Worm (Caenorhabditis elegans) whole organism, young adult: ENCODE results near the gene T23E1.3.

Experiments used
- B0035.1 ChIP-seq: sonication (generic microtip); optimal IDR thresholded peaks from 2 replicates; lab custom pipeline; 2016; ENCODE audit warnings: missing genetic modification characterization, mild to moderate bottlenecking, missing compliant biosample characterization, missing genotype, missing genetic modification reagents
- C17E4.6 ChIP-seq: fragments of 200-800 bp; sonication (Bioruptor generic); IDR thresholded peaks from 2 replicates; pipeline ENCODE4 v1.3.6; 2022; ENCODE audit warnings: missing genetic modification reagents, missing genetic modification characterization, missing compliant biosample characterization
- F22D6.2 ChIP-seq: sonication (generic microtip); optimal IDR thresholded peaks from 2 replicates; lab custom pipeline; 2016; ENCODE audit warnings: mild to moderate bottlenecking, missing genetic modification characterization, missing compliant biosample characterization
- F39B2.1 ChIP-seq: fragments of 200-800 bp; sonication (Bioruptor generic); IDR thresholded peaks from 2 replicates; pipeline ENCODE4 v1.3.6; 2022; ENCODE audit warnings: missing genetic modification reagents, missing genetic modification characterization, missing compliant biosample characterization
- F52B5.7 ChIP-seq: sonication (generic microtip); optimal IDR thresholded peaks from 2 replicates; lab custom pipeline; 2016; ENCODE audit warnings: mild to moderate bottlenecking, missing genetic modification characterization, missing compliant biosample characterization
- Y53F4B.3 ChIP-seq: fragments of 200-800 bp; sonication (Bioruptor generic); IDR thresholded peaks from 2 replicates; pipeline ENCODE4 v1.3.6; 2022; ENCODE audit warnings: missing genetic modification reagents, missing genetic modification characterization, missing compliant biosample characterization
- Y53G8AR.9 ChIP-seq: fragments of 200-800 bp; sonication (Bioruptor generic); conservative IDR thresholded peaks from 2 replicates; pipeline ENCODE4 v1.3.6; 2022; ENCODE audit warnings: missing genetic modification reagents, missing genetic modification characterization, missing compliant biosample characterization
- Y56A3A.18 ChIP-seq: fragments of 200-800 bp; sonication (Bioruptor generic); IDR thresholded peaks from 2 replicates; pipeline ENCODE4 v1.3.6; 2022; ENCODE audit warnings: missing genetic modification reagents, missing genetic modification characterization, missing compliant biosample characterization
- Y67H2A.10 ChIP-seq: fragments of 200-800 bp; sonication (Bioruptor generic); conservative IDR thresholded peaks from 2 replicates; pipeline ENCODE4 v1.3.6; 2022; ENCODE audit warnings: missing genetic modification reagents, missing genetic modification characterization, missing compliant biosample characterization
- akir-1 ChIP-seq: fragments of 200-800 bp; sonication (Bioruptor generic); optimal IDR thresholded peaks from 2 replicates; lab custom pipeline; 2018; ENCODE audit warnings: mild to moderate bottlenecking, missing genetic modification characterization, moderate library complexity, missing compliant biosample characterization
- aptf-2 ChIP-seq: fragments of 200-800 bp; sonication (Bioruptor generic); conservative IDR thresholded peaks from 2 replicates; pipeline ENCODE4 v1.3.6; 2022; ENCODE audit warnings: missing genetic modification reagents, missing genetic modification characterization, missing compliant biosample characterization
- attf-5 ChIP-seq: fragments of 200-800 bp; sonication (Bioruptor generic); optimal IDR thresholded peaks from 2 replicates; lab custom pipeline; 2018; ENCODE audit warnings: mild to moderate bottlenecking, missing genetic modification characterization, missing compliant biosample characterization
- ceh-40 ChIP-seq: fragments of 200-800 bp; sonication (Bioruptor generic); IDR thresholded peaks from 2 replicates; pipeline ENCODE4 v1.3.6; 2022; ENCODE audit warnings: missing genetic modification characterization, missing compliant biosample characterization
- chd-7 ChIP-seq: sonication (generic microtip); optimal IDR thresholded peaks from 2 replicates; lab custom pipeline; 2016; ENCODE audit warnings: mild to moderate bottlenecking, missing genetic modification characterization, moderate library complexity, missing compliant biosample characterization
- die-1 ChIP-seq: sonication (generic microtip); optimal IDR thresholded peaks from 2 replicates; lab custom pipeline; 2016; ENCODE audit warnings: missing genotype, mild to moderate bottlenecking, missing genetic modification characterization, missing compliant biosample characterization
- egl-18 ChIP-seq: fragments of 200-800 bp; sonication (Bioruptor generic); IDR thresholded peaks from 2 replicates; pipeline ENCODE4 v1.3.6; 2022; ENCODE audit warnings: missing genetic modification reagents, missing genetic modification characterization, missing compliant biosample characterization
- egl-44 ChIP-seq: fragments of 200-800 bp; sonication (Bioruptor generic); IDR thresholded peaks from 2 replicates; pipeline ENCODE4 v1.3.6; 2022; ENCODE audit warnings: missing genetic modification reagents, missing genetic modification characterization, missing compliant biosample characterization
- ets-4 ChIP-seq: fragments of 200-800 bp; sonication (Bioruptor generic); optimal IDR thresholded peaks from 2 replicates; lab custom pipeline; 2018; ENCODE audit warnings: mild to moderate bottlenecking, missing genetic modification characterization, missing compliant biosample characterization
- him-1 ChIP-seq: sonication (generic microtip); optimal IDR thresholded peaks from 2 replicates; lab custom pipeline; 2016; ENCODE audit warnings: missing genotype, missing genetic modification reagents, missing genetic modification characterization, missing compliant biosample characterization
- hmg-1.2 ChIP-seq: fragments of 200-800 bp; sonication (Bioruptor generic); IDR thresholded peaks from 2 replicates; pipeline ENCODE4 v1.3.6; 2022; ENCODE audit warnings: missing genetic modification reagents, missing genetic modification characterization, missing compliant biosample characterization
- lir-1 ChIP-seq: fragments of 200-800 bp; sonication (Bioruptor generic); conservative IDR thresholded peaks from 2 replicates; pipeline ENCODE4 v1.3.6; 2022; ENCODE audit warnings: missing genetic modification reagents, missing genetic modification characterization, missing compliant biosample characterization
- lsl-1 ChIP-seq: fragments of 200-800 bp; sonication (Bioruptor generic); optimal IDR thresholded peaks from 2 replicates; lab custom pipeline; 2018; ENCODE audit warnings: mild to moderate bottlenecking, missing genetic modification characterization, moderate library complexity, missing compliant biosample characterization
- madf-10 ChIP-seq: sonication (generic microtip); optimal IDR thresholded peaks from 2 replicates; lab custom pipeline; 2016; ENCODE audit warnings: mild to moderate bottlenecking, missing genetic modification characterization, missing compliant biosample characterization
- nhr-27 ChIP-seq: fragments of 200-800 bp; sonication (Bioruptor generic); optimal IDR thresholded peaks from 2 replicates; lab custom pipeline; 2018; ENCODE audit warnings: mild to moderate bottlenecking, missing genetic modification characterization, moderate library complexity, missing compliant biosample characterization
- nhr-90 ChIP-seq: sonication (generic microtip); optimal IDR thresholded peaks from 2 replicates; lab custom pipeline; 2016; ENCODE audit warnings: missing genotype, mild to moderate bottlenecking, missing genetic modification characterization, missing compliant biosample characterization
- rcor-1 ChIP-seq: fragments of 200-800 bp; sonication (Bioruptor generic); IDR thresholded peaks from 2 replicates; pipeline ENCODE4 v1.3.6; 2022; ENCODE audit warnings: missing genetic modification reagents, missing genetic modification characterization, missing compliant biosample characterization
- repo-1 ChIP-seq: sonication (generic microtip); optimal IDR thresholded peaks from 2 replicates; lab custom pipeline; 2017; ENCODE audit warnings: mild to moderate bottlenecking, missing genetic modification characterization, missing compliant biosample characterization
- rpc-1 ChIP-seq, 2 experiments: fragments of 150-350 bp in 1 of 2; sonication (generic microtip) in 1 of 2; optimal IDR thresholded peaks; 2 replicates each; lab custom pipeline; 2014 to 2018; ENCODE audit warnings: missing biosample characterization in 1 of 2, missing genetic modification characterization in 1 of 2, missing genetic modification reagents in 1 of 2, missing genotype in 1 of 2
- snpc-1.3 ChIP-seq: sonication (generic microtip); optimal IDR thresholded peaks from 2 replicates; lab custom pipeline; 2017; ENCODE audit warnings: missing genetic modification characterization, mild to moderate bottlenecking, missing compliant biosample characterization, antibody characterized with exemption, moderate library complexity, missing genotype, missing genetic modification reagents; ENCODE audit not compliant: insufficient read depth
- somi-1 ChIP-seq: fragments of 200-800 bp; sonication (Bioruptor generic); optimal IDR thresholded peaks from 2 replicates; lab custom pipeline; 2018; ENCODE audit warnings: mild to moderate bottlenecking, missing genetic modification characterization, missing compliant biosample characterization
- tbx-9 ChIP-seq: sonication (generic microtip); optimal IDR thresholded peaks from 2 replicates; lab custom pipeline; 2016; ENCODE audit warnings: borderline replicate concordance, missing genetic modification characterization, inconsistent platforms, missing compliant biosample characterization
- unc-62 ChIP-seq: fragments of 150-350 bp; optimal IDR thresholded peaks from 2 replicates; lab custom pipeline; 2014; ENCODE audit warnings: missing biosample characterization, missing genetic modification reagents, missing genetic modification characterization
- ztf-6 ChIP-seq: fragments of 200-800 bp; sonication (Bioruptor generic); IDR thresholded peaks from 2 replicates; pipeline ENCODE4 v1.3.6; 2022; ENCODE audit warnings: missing genetic modification reagents, missing genetic modification characterization, missing compliant biosample characterization

Gene T23E1.3

ce11 chrIV:3145587-3145986 is at the start of gene T23E1.3:
T23E1.3 (plus strand) TSS chrIV:3145887.
- TF ChIP-seq Y56A3A.18 (GFP tag; lab: Robert Waterston, UW) = no peak
- TF ChIP-seq F22D6.2 = no peak
- no peak for TF ChIP-seq snpc-1.3

- TF ChIP-seq C17E4.6 (no peak), F52B5.7 (tag; lab: Kevin White, UChicago) (no peak), Y53F4B.3 (GFP tag; lab: Robert Waterston, UW) (no peak), B0035.1 (no peak), repo-1 (tag; lab: Kevin White, UChicago) (no peak), him-1 (tag; lab: Kevin White, UChicago) (no peak), die-1 (no peak), nhr-90 (tag; lab: Kevin White, UChicago) (no peak), lir-1 (GFP tag; lab: Robert Waterston, UW) (no peak), tbx-9 (no peak), ceh-40 (no peak), egl-18 (GFP tag; lab: Robert Waterston, UW) (no peak), nhr-27 (tag; lab: Kevin White, UChicago) (no peak), Y67H2A.10 (GFP tag; lab: Robert Waterston, UW) (no peak), ztf-6 (GFP tag; lab: Robert Waterston, UW) (no peak), akir-1 (GFP tag; lab: Kevin White, UChicago) (no peak), rcor-1 (GFP tag; lab: Robert Waterston, UW) (no peak), F39B2.1 (GFP tag; lab: Robert Waterston, UW) (no peak), chd-7 (tag; lab: Kevin White, UChicago) (no peak), unc-62 (no peak)
Observed at ce11 chrIV:3095995-3096544, 49.6 kb upstream of the T23E1.3 start.

- TF ChIP-seq hmg-1.2 (GFP tag; lab: Robert Waterston, UW) (peak; percentile 56; the same call in 1 of the 2 replicates), rpc-1 (optimal IDR thresholded peaks at IDR 0.05; lab: Kevin White, UChicago) (no peak), rpc-1 (tag; optimal IDR thresholded peaks at IDR 0.05; lab: Kevin White, UChicago) (no peak), Y53G8AR.9 (GFP tag; lab: Robert Waterston, UW) (no peak)
Observed at ce11 chrIV:3097019-3097418, 48.7 kb upstream of the T23E1.3 start.

- TF ChIP-seq lir-1 (GFP tag; lab: Robert Waterston, UW) (no peak), somi-1 (no peak), egl-18 (GFP tag; lab: Robert Waterston, UW) (no peak), ets-4 (no peak), attf-5 (no peak), ceh-40 (no peak)
Observed at ce11 chrIV:3101208-3101607, 44.5 kb upstream of the T23E1.3 start.

- TF ChIP-seq egl-44 (GFP tag; lab: Robert Waterston, UW) = no peak
- TF ChIP-seq lsl-1 (GFP tag; lab: Kevin White, UChicago) = no peak
- no peak for TF ChIP-seq madf-10 (tag; lab: Kevin White, UChicago)
- no peak for TF ChIP-seq aptf-2
Observed at ce11 chrIV:3121060-3121459, 24.6 kb upstream of the T23E1.3 start.
